Worm (Caenorhabditis elegans) whole organism, L4/young adult: ENCODE measurements around the gene T01C8.2.

ENCODE experiments used
- W03F9.2 ChIP-seq: fragments of 150-350 bp; optimal IDR thresholded peaks from 2 replicates; lab custom pipeline; 2014; ENCODE audit warnings: missing biosample characterization, missing genetic modification characterization
- dao-5 ChIP-seq: sonication (generic microtip); optimal IDR thresholded peaks from 2 replicates; lab custom pipeline; 2016; ENCODE audit warnings: missing genotype, missing genetic modification characterization, moderate library complexity, missing compliant biosample characterization
- him-1 ChIP-seq: sonication (generic microtip); optimal IDR thresholded peaks from 2 replicates; lab custom pipeline; 2016; ENCODE audit warnings: missing genotype, missing genetic modification reagents, missing genetic modification characterization, missing compliant biosample characterization

DNA sequence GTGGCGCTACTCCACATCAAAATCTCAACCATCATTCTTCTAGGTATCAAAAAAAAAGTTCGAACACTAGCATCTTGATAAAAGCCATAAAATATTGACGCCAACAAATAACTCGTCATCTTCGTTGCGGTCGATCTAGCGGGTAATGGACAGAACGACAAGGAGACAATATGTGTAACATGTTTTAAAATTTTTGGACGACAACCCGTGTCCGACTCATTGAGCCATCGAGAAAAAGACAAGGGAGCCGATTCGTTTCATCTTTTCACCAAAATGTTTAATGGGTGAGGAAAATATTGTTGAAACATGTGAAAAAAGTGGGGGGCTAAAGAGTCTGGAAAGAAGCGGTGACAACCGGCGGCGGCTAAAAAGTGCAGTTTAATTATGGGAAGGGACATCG is 35.3 kb downstream of the T01C8.2 start:
- no peak for TF ChIP-seq dao-5 (tag; lab: Kevin White, UChicago)
- TF ChIP-seq him-1 (tag; lab: Kevin White, UChicago) = no peak
- no peak for TF ChIP-seq W03F9.2 (tag; lab: Kevin White, UChicago)
